Fruit fly (Drosophila melanogaster): ENCODE results near the gene OXA1L.
A peak's percentile ranks its signal among the peaks of the same experiment; 100 is the strongest.

OXA1L gene

dm6 chr3L:10848712-10849377, 37.4 kb downstream of the OXA1L start (continued):
- no peak for TF ChIP-seq Sox100B (GFP tag; optimal IDR thresholded peaks at IDR 0.05)
- 0 out of 3 replicates have a peak, but pooled peaks have one; percentile 18 for TF ChIP-seq ci (GFP tag; IDR thresholded peaks at IDR 0.05)
- peak; percentile 64; the same call in 2 of the 3 replicates for TF ChIP-seq z (GFP tag; IDR thresholded peaks at IDR 0.05)
- no peak for TF ChIP-seq crc (GFP tag; optimal IDR thresholded peaks at IDR 0.05)
- peak; percentile 95 for TF ChIP-seq CG2199 (GFP tag; IDR thresholded peaks at IDR 0.05)

dm6 chr3L:10847790-10848492, 38.3 kb downstream of the OXA1L start:
- TF ChIP-seq Lpt (GFP tag; optimal IDR thresholded peaks at IDR 0.05) (no peak), CG30431 (GFP tag; optimal IDR thresholded peaks at IDR 0.05) (no peak), MBD-R2 (GFP tag; IDR thresholded peaks at IDR 0.05) (no peak), unc-4 (GFP tag; IDR thresholded peaks at IDR 0.05; ENCODE audit: partially characterized antibody) (no peak), sob (GFP tag; IDR thresholded peaks at IDR 0.05) (no peak), CTCF (GFP tag; optimal IDR thresholded peaks at IDR 0.05) (no peak), ci (GFP tag; IDR thresholded peaks at IDR 0.05) (no peak), CG3281 (GFP tag; optimal IDR thresholded peaks at IDR 0.05) (no peak), CG3995 (GFP tag; optimal IDR thresholded peaks at IDR 0.05) (no peak), ssp (GFP tag; IDR thresholded peaks at IDR 0.05) (no peak), CG14710 (tag; optimal IDR thresholded peaks at IDR 0.05) (peak; percentile 81), CG16815 (GFP tag; optimal IDR thresholded peaks at IDR 0.05) (peak; percentile 61), Ptx1 (GFP tag; IDR thresholded peaks at IDR 0.05) (no peak), Med (GFP tag) (peak; percentile 71), p53 (GFP tag; optimal IDR thresholded peaks at IDR 0.05) (no peak), mam (GFP tag; optimal IDR thresholded peaks at IDR 0.05) (no peak), NC2α (GFP tag; optimal IDR thresholded peaks at IDR 0.05) (no peak), ap (GFP tag; IDR thresholded peaks at IDR 0.05) (no peak), onecut (GFP tag; IDR thresholded peaks at IDR 0.05) (no peak), bab2 (GFP tag; optimal IDR thresholded peaks at IDR 0.05) (no peak), CG8924 (tag; optimal IDR thresholded peaks at IDR 0.05) (peak; percentile 72), nmo (GFP tag; optimal IDR thresholded peaks at IDR 0.05) (peak; percentile 20), so (GFP tag; IDR thresholded peaks at IDR 0.05) (no peak), Spps (tag; optimal IDR thresholded peaks at IDR 0.05) (no peak), CG8388 (GFP tag; optimal IDR thresholded peaks at IDR 0.05) (peak; percentile 41), CG34376 (GFP tag; optimal IDR thresholded peaks at IDR 0.05) (no peak), CG32532 (GFP tag; IDR thresholded peaks at IDR 0.05) (no peak), CG14860 (GFP tag; IDR thresholded peaks at IDR 0.05; ENCODE audit: partially characterized antibody) (no peak), wdn (GFP tag; IDR thresholded peaks at IDR 0.05) (no peak), twi (tag; optimal IDR thresholded peaks at IDR 0.05) (peak; percentile 10), Nf-YA (GFP tag; IDR thresholded peaks at IDR 0.05) (no peak), CG10979 (tag; optimal IDR thresholded peaks at IDR 0.05) (peak; percentile 75), CG17829 (tag; optimal IDR thresholded peaks at IDR 0.05) (peak; percentile 70), CG33213 (GFP tag; optimal IDR thresholded peaks at IDR 0.05) (no peak), grn (GFP tag; optimal IDR thresholded peaks at IDR 0.05) (peak; percentile 76), CG9727 (GFP tag; optimal IDR thresholded peaks at IDR 0.05) (peak; percentile 86), CG7987 (GFP tag; optimal IDR thresholded peaks at IDR 0.05) (no peak), CG4328 (GFP tag; optimal IDR thresholded peaks at IDR 0.05) (no peak), sna (GFP tag; IDR thresholded peaks at IDR 0.05; ENCODE audit: partially characterized antibody) (no peak), CG33557 (GFP tag; optimal IDR thresholded peaks at IDR 0.05) (peak; percentile 47), CG17612 (GFP tag; IDR thresholded peaks at IDR 0.05) (no peak), lola (GFP tag; optimal IDR thresholded peaks at IDR 0.05) (peak in 1 of 3 experiments; percentile 84), Kr (GFP tag; optimal IDR thresholded peaks at IDR 0.05) (no peak), Hmx (GFP tag; optimal IDR thresholded peaks at IDR 0.05) (no peak)
